Worm (Caenorhabditis elegans) whole organism, L1 larva: ENCODE data around the gene Y51B9A.8.
A peak's percentile ranks its signal among the peaks of the same experiment; 100 is the strongest.

ENCODE experiments used
- C34B4.2 ChIP-seq: sonication (generic microtip); optimal IDR thresholded peaks from 2 replicates; lab custom pipeline; 2017; ENCODE audit warnings: mild to moderate bottlenecking, missing genetic modification characterization, missing compliant biosample characterization
- F16B12.6 ChIP-seq: fragments of 150-350 bp; optimal IDR thresholded peaks from 2 replicates; lab custom pipeline; 2014; ENCODE audit warnings: missing biosample characterization, missing genetic modification characterization
- aha-1 ChIP-seq: fragments of 150-350 bp; optimal IDR thresholded peaks from 2 replicates; lab custom pipeline; 2014; ENCODE audit warnings: missing biosample characterization, missing genetic modification characterization
- alr-1 ChIP-seq: fragments of 200-800 bp; sonication (Bioruptor generic); optimal IDR thresholded peaks from 2 replicates; lab custom pipeline; 2018; ENCODE audit warnings: borderline replicate concordance, mild to moderate bottlenecking, missing genetic modification characterization, missing compliant biosample characterization
- ceh-63 ChIP-seq: fragments of 200-800 bp; sonication (Bioruptor generic); optimal IDR thresholded peaks from 2 replicates; lab custom pipeline; 2018; ENCODE audit warnings: mild to moderate bottlenecking, missing genetic modification characterization, missing compliant biosample characterization
- ceh-8 ChIP-seq: fragments of 200-800 bp; sonication (Bioruptor generic); optimal IDR thresholded peaks from 2 replicates; lab custom pipeline; 2018; ENCODE audit warnings: mild to moderate bottlenecking, missing genetic modification characterization, moderate library complexity, missing compliant biosample characterization
- ceh-90 ChIP-seq: sonication (generic microtip); optimal IDR thresholded peaks from 2 replicates; lab custom pipeline; 2016; ENCODE audit warnings: missing genetic modification characterization, missing compliant biosample characterization
- ces-1 ChIP-seq: fragments of 150-350 bp; optimal IDR thresholded peaks from 2 replicates; lab custom pipeline; 2014; ENCODE audit warnings: missing biosample characterization, missing genetic modification reagents, missing genetic modification characterization
- dpl-1 ChIP-seq, 3 experiments: fragments of 150-350 bp in 2 of 3; sonication (generic microtip) in 1 of 3; optimal IDR thresholded peaks; 2 replicates each; lab custom pipeline; 2014 to 2017; ENCODE audit warnings: missing biosample characterization in 3 of 3, missing genetic modification characterization in 3 of 3, missing genetic modification reagents in 3 of 3
- efl-1 ChIP-seq, 4 experiments: fragments of 150-350 bp; optimal IDR thresholded peaks in 3 of 4; peaks in 1 of 4; 1 replicate in 1 of 4; 2 replicates in 3 of 4; lab custom pipeline; 2014; ENCODE audit warnings: missing biosample characterization in 2 of 4, missing genetic modification characterization in 2 of 4, missing genetic modification reagents in 2 of 4
- efl-3 ChIP-seq: fragments of 200-800 bp; sonication (Bioruptor generic); optimal IDR thresholded peaks from 2 replicates; lab custom pipeline; 2018; ENCODE audit warnings: mild to moderate bottlenecking, missing genetic modification characterization, missing compliant biosample characterization
- elt-2 ChIP-seq: sonication (generic microtip); optimal IDR thresholded peaks from 2 replicates; lab custom pipeline; 2016; ENCODE audit warnings: missing genetic modification characterization, mild to moderate bottlenecking, inconsistent platforms, missing compliant biosample characterization, missing genetic modification reagents
- elt-3 ChIP-seq, 6 experiments: fragments of 150-350 bp in 1 of 6; sonication (generic microtip); optimal IDR thresholded peaks; 2 replicates each; lab custom pipeline; 2017 to 2018; ENCODE audit warnings: missing biosample characterization in 6 of 6, missing genetic modification characterization in 6 of 6, inconsistent platforms in 1 of 6
- fkh-4 ChIP-seq: sonication (generic microtip); optimal IDR thresholded peaks from 2 replicates; lab custom pipeline; 2016; ENCODE audit warnings: missing compliant biosample characterization, missing genetic modification characterization, borderline replicate concordance
- hlh-17 ChIP-seq: fragments of 200-800 bp; sonication (Bioruptor generic); optimal IDR thresholded peaks from 2 replicates; lab custom pipeline; 2018; ENCODE audit warnings: missing genetic modification characterization, mild to moderate bottlenecking, missing compliant biosample characterization, moderate library complexity, borderline replicate concordance
- hlh-4 ChIP-seq: sonication (generic microtip); optimal IDR thresholded peaks from 2 replicates; lab custom pipeline; 2016; ENCODE audit warnings: mild to moderate bottlenecking, missing genetic modification characterization, missing compliant biosample characterization
- isw-1 ChIP-seq: fragments of 200-800 bp; sonication (Bioruptor generic); IDR thresholded peaks from 2 replicates; pipeline ENCODE4 v1.3.6; 2022; ENCODE audit warnings: missing genetic modification characterization, missing compliant biosample characterization
- lin-13 ChIP-seq: fragments of 150-350 bp; optimal IDR thresholded peaks from 2 replicates; lab custom pipeline; 2014; ENCODE audit warnings: missing biosample characterization, missing genetic modification reagents, missing genetic modification characterization
- lin-15B ChIP-seq: fragments of 150-350 bp; sonication (generic microtip); optimal IDR thresholded peaks from 3 replicates; lab custom pipeline; 2014; ENCODE audit warnings: missing biosample characterization, missing genetic modification characterization
- lin-39 ChIP-seq: fragments of 150-350 bp; optimal IDR thresholded peaks from 2 replicates; lab custom pipeline; 2014; ENCODE audit warnings: missing biosample characterization, missing genetic modification reagents, missing genetic modification characterization
- lir-3 ChIP-seq: sonication (generic microtip); optimal IDR thresholded peaks from 2 replicates; lab custom pipeline; 2016; ENCODE audit warnings: mild to moderate bottlenecking, missing genetic modification characterization, moderate library complexity, missing compliant biosample characterization; ENCODE audit not compliant: poor library complexity
- lsy-2 ChIP-seq, 2 experiments: fragments of 150-350 bp; optimal IDR thresholded peaks; 2 replicates each; lab custom pipeline; 2014; ENCODE audit warnings: missing biosample characterization in 2 of 2, missing genetic modification characterization in 2 of 2
- mef-2 ChIP-seq: fragments of 150-350 bp; optimal IDR thresholded peaks from 2 replicates; lab custom pipeline; 2014; ENCODE audit warnings: missing biosample characterization, missing genetic modification characterization
- nhr-11 ChIP-seq: fragments of 150-350 bp; optimal IDR thresholded peaks from 2 replicates; lab custom pipeline; 2014; ENCODE audit warnings: missing biosample characterization, missing genetic modification characterization
- nhr-12 ChIP-seq: sonication (generic microtip); optimal IDR thresholded peaks from 2 replicates; lab custom pipeline; 2017; ENCODE audit warnings: missing biosample characterization, missing genetic modification characterization
- nhr-20 ChIP-seq: sonication (generic microtip); optimal IDR thresholded peaks from 2 replicates; lab custom pipeline; 2016; ENCODE audit warnings: mild to moderate bottlenecking, missing genetic modification characterization, missing compliant biosample characterization
- nhr-237 ChIP-seq: fragments of 150-350 bp; optimal IDR thresholded peaks from 2 replicates; lab custom pipeline; 2014; ENCODE audit warnings: missing biosample characterization, missing genetic modification characterization
- nhr-71 ChIP-seq: sonication (generic microtip); optimal IDR thresholded peaks from 2 replicates; lab custom pipeline; 2016; ENCODE audit warnings: mild to moderate bottlenecking, missing genetic modification characterization, moderate library complexity, missing compliant biosample characterization
- nhr-90 ChIP-seq: sonication (generic microtip); optimal IDR thresholded peaks from 2 replicates; lab custom pipeline; 2016; ENCODE audit warnings: mild to moderate bottlenecking, missing genetic modification characterization, missing compliant biosample characterization; ENCODE audit not compliant: poor library complexity
- rnt-1 ChIP-seq: sonication (generic microtip); optimal IDR thresholded peaks from 2 replicates; lab custom pipeline; 2016; ENCODE audit warnings: mild to moderate bottlenecking, missing genetic modification characterization, moderate library complexity, missing compliant biosample characterization
- skn-1 ChIP-seq: fragments of 150-350 bp; optimal IDR thresholded peaks from 2 replicates; lab custom pipeline; 2014; ENCODE audit warnings: missing biosample characterization, missing genetic modification characterization
- sptf-1 ChIP-seq: fragments of 150-350 bp; optimal IDR thresholded peaks from 2 replicates; lab custom pipeline; 2014; ENCODE audit warnings: missing biosample characterization, missing genetic modification characterization
- swsn-7 ChIP-seq: sonication (generic microtip); optimal IDR thresholded peaks from 2 replicates; lab custom pipeline; 2016; ENCODE audit warnings: missing genetic modification characterization, missing compliant biosample characterization
- tlp-1 ChIP-seq: fragments of 150-350 bp; optimal IDR thresholded peaks from 2 replicates; lab custom pipeline; 2014; ENCODE audit warnings: missing biosample characterization, missing genetic modification characterization
- unc-130 ChIP-seq: fragments of 150-350 bp; optimal IDR thresholded peaks from 2 replicates; lab custom pipeline; 2017; ENCODE audit warnings: missing biosample characterization, missing genetic modification characterization, inconsistent platforms
- unc-98 ChIP-seq: fragments of 200-800 bp; sonication (Bioruptor generic); IDR thresholded peaks from 2 replicates; pipeline ENCODE4 v1.3.6; 2022; ENCODE audit warnings: missing genetic modification characterization, missing compliant biosample characterization
- xbp-1 ChIP-seq: sonication (generic microtip); optimal IDR thresholded peaks from 2 replicates; lab custom pipeline; 2016; ENCODE audit warnings: missing genetic modification characterization, missing compliant biosample characterization

Y51B9A.8 gene

DNA sequence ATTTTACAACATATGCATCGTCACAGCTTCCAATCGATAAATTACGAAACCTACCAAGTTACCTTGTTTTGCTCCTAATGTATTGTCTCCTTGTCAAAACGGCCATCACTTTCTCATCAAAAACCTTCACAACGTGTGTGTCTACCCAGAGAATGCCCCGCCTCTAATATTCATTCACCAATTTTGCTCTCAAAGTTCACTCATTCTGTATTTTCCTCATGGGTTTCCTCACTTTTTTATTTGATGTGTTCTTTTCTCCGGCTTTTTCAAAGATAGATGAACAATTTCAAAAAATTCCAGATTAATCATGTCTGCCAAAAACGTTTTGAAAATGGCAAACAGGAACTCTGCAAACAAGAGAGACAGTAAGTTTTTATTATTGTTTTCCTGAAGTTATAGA lies 13.4 kb upstream of the Y51B9A.8 start, which contains the start of gene C06C3.7:
C06C3.7 (plus strand) TSS at position 301 of the 400 bp plus-strand sequence.
- TF ChIP-seq F16B12.6 (tag; lab: Kevin White, UChicago) (no peak), ceh-90 (tag; lab: Kevin White, UChicago) (no peak), ces-1 (no peak), ceh-63 (no peak), elt-2 (tag; lab: Kevin White, UChicago) (no peak), swsn-7 (tag; lab: Kevin White, UChicago) (no peak), isw-1 (GFP tag; lab: Robert Waterston, UW) (no peak), efl-3 (no peak), lin-39 (tag; lab: Kevin White, UChicago) (no peak), aha-1 (tag; lab: Kevin White, UChicago) (no peak), lin-13 (GFP tag; lab: Kevin White, UChicago) (no peak), sptf-1 (tag; lab: Kevin White, UChicago) (no peak), nhr-12 (no peak), rnt-1 (no peak)

DNA sequence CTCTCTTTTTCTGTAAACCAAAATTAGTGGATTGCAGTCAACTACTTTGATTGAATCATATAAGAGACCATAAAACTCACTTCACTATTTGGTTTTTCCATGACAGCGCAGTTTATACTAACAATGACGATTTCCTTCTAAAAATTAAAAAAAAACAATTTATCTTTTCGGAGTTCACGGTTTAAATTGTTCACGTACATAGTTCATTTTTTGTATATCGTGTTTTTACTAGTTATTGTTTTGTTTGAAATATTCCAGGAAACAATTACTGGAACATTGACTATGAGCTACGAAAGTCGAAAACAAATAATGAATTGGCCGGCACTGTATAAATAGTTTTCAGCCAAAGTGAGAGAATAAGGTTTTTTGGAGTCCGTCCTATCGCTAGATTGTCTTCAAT lies 5.9 kb upstream of the Y51B9A.8 start, which contains the start of gene lido-17:
lido-17 (minus strand) TSS at position 101 of the 400 bp plus-strand sequence.
- no peak for TF ChIP-seq nhr-71 (tag; lab: Kevin White, UChicago)
- TF ChIP-seq dpl-1 (GFP tag; optimal IDR thresholded peaks at IDR 0.05; lab: Kevin White, UChicago) = no peak
- TF ChIP-seq hlh-4 (tag; lab: Kevin White, UChicago) = no peak
- no peak for TF ChIP-seq nhr-11
- no peak for TF ChIP-seq lsy-2 (tag; optimal IDR thresholded peaks at IDR 0.05; lab: Kevin White, UChicago)
- TF ChIP-seq skn-1 = no peak
- TF ChIP-seq unc-98 = no peak
- TF ChIP-seq nhr-20 (tag; lab: Kevin White, UChicago) = no peak
- no peak for TF ChIP-seq hlh-17 (GFP tag; lab: Kevin White, UChicago)
- no peak for TF ChIP-seq lin-15B (tag; lab: Kevin White, UChicago)
- TF ChIP-seq nhr-90 (tag; lab: Kevin White, UChicago) = no peak
- no peak for TF ChIP-seq rnt-1
- no peak for TF ChIP-seq nhr-237 (tag; lab: Kevin White, UChicago)
- TF ChIP-seq efl-3 = no peak
- TF ChIP-seq mef-2 (tag; lab: Kevin White, UChicago) = no peak
- no peak for TF ChIP-seq F16B12.6 (tag; lab: Kevin White, UChicago)
- no peak for TF ChIP-seq alr-1 (tag; lab: Kevin White, UChicago)
- TF ChIP-seq fkh-4 (tag; lab: Kevin White, UChicago) = no peak

DNA sequence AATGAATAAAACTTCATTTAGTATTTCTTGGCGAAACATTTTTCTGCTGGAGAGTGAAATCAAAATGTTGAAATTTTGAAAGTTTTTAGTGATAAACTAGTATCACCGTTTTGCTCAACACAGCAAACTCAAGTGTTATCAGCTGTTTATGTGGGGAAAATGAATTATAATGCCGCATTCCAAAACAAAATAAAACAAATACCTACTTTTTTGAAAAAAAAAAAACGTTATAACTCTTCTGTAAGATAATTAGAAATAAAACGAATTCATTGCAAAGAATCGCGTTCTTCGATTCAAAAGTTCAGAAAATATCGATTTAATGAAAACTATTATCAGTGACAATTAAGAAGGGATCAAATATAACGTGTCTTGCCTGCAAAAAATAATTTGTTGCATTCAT lies 1.2 kb upstream of the Y51B9A.8 start, which contains the start of gene Y51B9A.9:
Y51B9A.9 (minus strand) TSS at position 101 of the 400 bp plus-strand sequence.
- peak; percentile 3 for TF ChIP-seq elt-2 (tag; lab: Kevin White, UChicago)
- no peak for TF ChIP-seq C34B4.2 (tag; lab: Kevin White, UChicago)
- TF ChIP-seq, all 84 proteins: peak for 1

DNA sequence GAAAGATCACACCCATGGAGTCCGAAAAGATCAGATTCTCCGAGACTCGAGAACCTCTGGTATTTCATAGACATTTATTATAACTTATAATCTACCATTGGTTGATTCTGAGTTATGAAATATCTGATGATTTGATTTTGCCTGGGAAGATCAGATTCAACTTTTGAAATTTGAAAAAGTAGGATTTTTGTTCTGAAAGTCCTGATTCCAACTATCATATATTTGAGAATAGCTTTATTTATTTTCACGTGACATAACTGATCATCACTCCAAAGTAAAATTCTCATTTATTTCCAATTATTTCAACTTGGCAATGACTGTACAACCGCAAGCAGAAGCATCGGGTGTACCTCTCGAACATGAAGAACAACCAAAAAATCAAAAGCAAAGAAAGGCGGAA lies 1.1 kb downstream of the Y51B9A.8 start, which contains the start of gene Y51B9A.7:
Y51B9A.7 (plus strand) TSS at position 301 of the 400 bp plus-strand sequence.
- no peak for TF ChIP-seq xbp-1 (tag; lab: Kevin White, UChicago)

DNA sequence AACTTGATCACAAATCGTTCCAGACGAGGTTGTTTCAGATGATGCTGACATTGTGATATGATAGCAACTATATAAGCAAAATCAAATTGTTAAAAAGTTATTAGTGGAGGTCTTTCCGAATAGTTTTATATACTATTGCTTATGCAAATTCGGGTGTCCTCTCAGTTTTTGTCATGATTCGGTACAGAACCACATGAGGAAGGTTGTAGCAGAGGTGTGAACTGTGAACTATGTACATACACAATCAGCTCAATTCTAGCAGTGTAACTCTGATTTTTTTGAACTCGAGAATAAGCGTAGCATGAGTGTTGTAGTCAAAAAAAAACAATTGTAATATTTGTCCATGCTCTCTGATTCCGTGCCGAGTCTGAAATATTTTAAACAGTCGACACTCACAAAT lies 4.4 kb downstream of the Y51B9A.8 start, which contains the start of gene Y51B9A.6:
Y51B9A.6 (minus strand) TSS at position 101 of the 400 bp plus-strand sequence.
- TF ChIP-seq elt-3 (tag; optimal IDR thresholded peaks at IDR 0.05; lab: Kevin White, UChicago) = no peak
- TF ChIP-seq nhr-237 (tag; lab: Kevin White, UChicago) = no peak
- TF ChIP-seq lir-3 (tag; lab: Kevin White, UChicago) = no peak
- no peak for TF ChIP-seq unc-130 (tag; lab: Kevin White, UChicago)
- no peak for TF ChIP-seq efl-3
- no peak for TF ChIP-seq efl-1 (optimal IDR thresholded peaks at IDR 0.05; lab: Kevin White, UChicago)
- TF ChIP-seq efl-1 (GFP tag; optimal IDR thresholded peaks at IDR 0.05 in 1 of 2; lab: Kevin White, UChicago) = peak in 1 of 2 experiments; percentile 58
- no peak for TF ChIP-seq ceh-8
- no peak for TF ChIP-seq tlp-1 (tag; lab: Kevin White, UChicago)
